Worm (Caenorhabditis elegans) whole organism, L3 larva: ENCODE measurements around the gene pbs-6.

Experiments used
- nfya-1 ChIP-seq: sonication (generic microtip); optimal IDR thresholded peaks from 2 replicates; lab custom pipeline; 2017; ENCODE audit warnings: missing genetic modification characterization, mild to moderate bottlenecking, missing compliant biosample characterization, antibody characterized with exemption, moderate library complexity; ENCODE audit not compliant: insufficient read depth
- nhr-237 ChIP-seq: fragments of 150-350 bp; optimal IDR thresholded peaks from 2 replicates; lab custom pipeline; 2014; ENCODE audit warnings: missing biosample characterization, missing genetic modification characterization

DNA sequence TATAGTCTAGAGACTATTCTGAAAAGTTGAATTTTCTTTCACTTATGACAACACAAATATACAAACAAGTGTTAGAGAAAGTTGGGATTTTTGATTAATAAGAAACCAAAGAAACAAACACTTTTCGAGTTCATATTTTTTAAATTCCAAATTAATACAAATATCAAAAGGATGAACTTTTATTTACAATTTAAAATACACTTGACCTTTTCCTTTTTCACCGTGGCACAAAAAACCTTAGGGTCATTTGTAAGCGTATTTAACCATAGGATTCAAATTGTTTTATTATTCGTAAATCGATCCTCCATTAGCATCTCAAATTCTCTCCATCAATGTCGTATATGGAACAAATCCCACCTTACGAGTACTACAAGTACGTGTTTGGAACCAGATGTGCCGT lies 8.0 kb downstream of the pbs-6 start, which contains the start of gene C02F5.5:
- TF ChIP-seq nfya-1 (tag; lab: Kevin White, UChicago), result no peak
- no peak for TF ChIP-seq nhr-237 (tag; lab: Kevin White, UChicago)
